Worm (Caenorhabditis elegans) whole organism, early embryonic: Measurements from ENCODE around the gene T06E6.15.

Source experiments
- B0310.2 ChIP-seq: sonication (generic microtip); optimal IDR thresholded peaks from 2 replicates; lab custom pipeline; 2016; ENCODE audit warnings: mild to moderate bottlenecking, missing genetic modification characterization, missing compliant biosample characterization
- F13C5.2 ChIP-seq: sonication (generic microtip); optimal IDR thresholded peaks from 2 replicates; lab custom pipeline; 2017; ENCODE audit warnings: mild to moderate bottlenecking, missing genetic modification characterization, inconsistent platforms, missing compliant biosample characterization
- ama-1 ChIP-seq: fragments of 150-350 bp; optimal IDR thresholded peaks from 2 replicates; lab custom pipeline; 2014
- ceh-13 ChIP-seq: fragments of 200-800 bp; sonication (Bioruptor generic); optimal IDR thresholded peaks from 2 replicates; lab custom pipeline; 2018; ENCODE audit warnings: mild to moderate bottlenecking, missing genetic modification characterization, missing compliant biosample characterization
- ets-7 ChIP-seq: sonication (generic microtip); optimal IDR thresholded peaks from 2 replicates; lab custom pipeline; 2016; ENCODE audit warnings: missing genotype, missing genetic modification characterization, missing compliant biosample characterization
- flt-1 ChIP-seq: fragments of 200-800 bp; sonication (Bioruptor generic); IDR thresholded peaks from 2 replicates; pipeline ENCODE4 v1.3.6; 2022; ENCODE audit warnings: missing genetic modification characterization, missing compliant biosample characterization
- hmbx-1 ChIP-seq: sonication (generic microtip); optimal IDR thresholded peaks from 2 replicates; lab custom pipeline; 2016; ENCODE audit warnings: mild to moderate bottlenecking, missing genetic modification characterization, missing compliant biosample characterization
- hnd-1 ChIP-seq: sonication (generic microtip); optimal IDR thresholded peaks from 2 replicates; lab custom pipeline; 2016; ENCODE audit warnings: missing genetic modification characterization, missing compliant biosample characterization
- pes-1 ChIP-seq: fragments of 200-800 bp; sonication (Bioruptor generic); IDR thresholded peaks from 2 replicates; pipeline ENCODE4 v1.3.6; 2022; ENCODE audit warnings: missing genetic modification reagents, missing genetic modification characterization, missing compliant biosample characterization
- scrt-1 ChIP-seq: fragments of 200-800 bp; sonication (Bioruptor generic); IDR thresholded peaks from 2 replicates; pipeline ENCODE4 v1.3.6; 2022; ENCODE audit warnings: missing genetic modification characterization, missing compliant biosample characterization
- sea-1 ChIP-seq: fragments of 200-800 bp; sonication (Bioruptor generic); conservative IDR thresholded peaks from 2 replicates; pipeline ENCODE4 v1.3.6; 2022; ENCODE audit warnings: missing genetic modification characterization, missing compliant biosample characterization
- tbx-11 ChIP-seq: fragments of 200-800 bp; sonication (Bioruptor generic); IDR thresholded peaks from 2 replicates; pipeline ENCODE4 v1.3.6; 2022; ENCODE audit warnings: missing genetic modification characterization, missing compliant biosample characterization
- tbx-37 ChIP-seq: fragments of 200-800 bp; sonication (Bioruptor generic); conservative IDR thresholded peaks from 2 replicates; pipeline ENCODE4 v1.3.6; 2022; ENCODE audit warnings: missing genetic modification reagents, missing genetic modification characterization, missing compliant biosample characterization
- tra-4 ChIP-seq: sonication (generic microtip); optimal IDR thresholded peaks from 2 replicates; lab custom pipeline; 2017; ENCODE audit warnings: missing genetic modification characterization, missing compliant biosample characterization

ce11 chrV:15369707-15370106 lies 29.9 kb downstream of the T06E6.15 start, which contains the start of gene nhr-269:
- TF ChIP-seq pes-1 (GFP tag; lab: Robert Waterston, UW), result no peak
- TF ChIP-seq ama-1 (lab: Kevin White, UChicago), result no peak
- no peak for TF ChIP-seq F13C5.2 (tag; lab: Kevin White, UChicago)
- no peak for TF ChIP-seq ets-7 (tag; lab: Kevin White, UChicago)
- TF ChIP-seq flt-1 (GFP tag; lab: Robert Waterston, UW), result no peak
- TF ChIP-seq sea-1 (GFP tag; lab: Robert Waterston, UW), result no peak
- no peak for TF ChIP-seq tbx-11 (GFP tag; lab: Robert Waterston, UW)
- no peak for TF ChIP-seq tbx-37 (GFP tag; lab: Robert Waterston, UW)
- no peak for TF ChIP-seq B0310.2
- TF ChIP-seq hnd-1, result no peak
- no peak for TF ChIP-seq ceh-13 (GFP tag; lab: Kevin White, UChicago)
- TF ChIP-seq tra-4 (tag; lab: Kevin White, UChicago), result no peak
- no peak for TF ChIP-seq scrt-1 (GFP tag; lab: Robert Waterston, UW)
- TF ChIP-seq hmbx-1 (tag; lab: Kevin White, UChicago), result no peak
